Worm (Caenorhabditis elegans): ENCODE measurements around the gene H40L08.8.

The H40L08.8 gene

DNA sequence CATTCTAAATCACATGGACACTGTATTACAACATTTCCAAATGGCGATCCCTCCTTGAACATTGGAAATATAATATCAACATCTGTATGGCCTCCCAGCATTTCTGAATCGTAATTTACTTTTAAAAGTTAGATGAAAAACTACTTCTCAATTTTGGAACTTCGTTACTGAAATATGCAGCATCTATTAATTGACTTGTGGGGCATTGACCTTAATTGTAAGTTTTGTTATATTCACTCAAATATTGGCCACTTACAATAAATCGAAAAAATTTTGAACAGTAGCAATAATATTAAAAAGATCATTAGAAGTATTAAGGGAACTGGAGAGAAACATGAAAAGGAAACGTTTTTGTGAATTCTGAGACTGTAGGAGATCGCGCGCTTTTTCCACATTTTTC lies 8.2 kb downstream of the H40L08.8 start, which contains the start of gene mam-6:
Gene mam-6 (minus strand): TSS at position 101 of the 400 bp plus-strand sequence.
- TF ChIP-seq nhr-12 (tag; optimal IDR thresholded peaks at IDR 0.05), result no peak
- no peak for TF ChIP-seq gmeb-1 (tag; optimal IDR thresholded peaks at IDR 0.05)
- no peak for TF ChIP-seq peb-1 (tag; optimal IDR thresholded peaks at IDR 0.05)
- TF ChIP-seq sma-9 (GFP tag; optimal IDR thresholded peaks at IDR 0.05), result no peak
- no peak for TF ChIP-seq sma-9 (tag; optimal IDR thresholded peaks at IDR 0.05)
- no peak for TF ChIP-seq ztf-4 (tag; optimal IDR thresholded peaks at IDR 0.05)
- no peak for TF ChIP-seq egl-27 (tag; optimal IDR thresholded peaks at IDR 0.05)
- no peak for TF ChIP-seq skn-1 (tag; optimal IDR thresholded peaks at IDR 0.05)
- no peak for TF ChIP-seq nhr-11 (tag; optimal IDR thresholded peaks at IDR 0.05)
- TF ChIP-seq mbf-1 (tag; optimal IDR thresholded peaks at IDR 0.05), result no peak
- no peak for TF ChIP-seq nhr-25 (tag; optimal IDR thresholded peaks at IDR 0.05)
- TF ChIP-seq lin-11 (tag; optimal IDR thresholded peaks at IDR 0.05), result no peak

DNA sequence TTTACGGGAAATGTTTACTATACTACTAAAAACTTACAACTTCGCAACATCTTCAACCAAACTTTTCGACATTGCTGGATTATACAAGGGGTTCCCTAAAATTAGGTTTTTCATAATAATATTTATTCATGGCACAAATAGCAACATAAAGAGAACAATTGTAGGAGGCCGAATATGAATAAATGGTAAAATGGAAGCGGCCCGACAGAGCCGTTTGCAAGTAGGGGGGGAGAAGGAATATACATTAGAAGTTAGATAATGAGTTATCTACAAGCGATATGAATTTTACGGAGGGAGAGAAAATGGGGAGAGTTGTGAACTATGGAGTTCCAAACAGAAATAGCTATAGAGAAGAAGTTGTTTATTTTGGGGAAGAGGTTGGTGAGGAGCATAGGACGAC lies 17.1 kb downstream of the H40L08.8 start, which contains the start of gene fbxa-96:
Gene fbxa-96 (minus strand): TSS at position 101 of the 400 bp plus-strand sequence.
- TF ChIP-seq sem-4 (tag; optimal IDR thresholded peaks at IDR 0.05) (no peak), snpc-4 (tag; optimal IDR thresholded peaks at IDR 0.05) (no peak), blmp-1 (tag; optimal IDR thresholded peaks at IDR 0.05; ENCODE audit: insufficient read depth) (no peak), nhr-12 (tag; optimal IDR thresholded peaks at IDR 0.05) (no peak), gmeb-1 (tag; optimal IDR thresholded peaks at IDR 0.05) (no peak), nhr-6 (tag; optimal IDR thresholded peaks at IDR 0.05) (no peak), peb-1 (tag; optimal IDR thresholded peaks at IDR 0.05) (no peak), fos-1 (tag; optimal IDR thresholded peaks at IDR 0.05) (no peak), skn-1 (tag; optimal IDR thresholded peaks at IDR 0.05) (no peak), nhr-10 (tag; optimal IDR thresholded peaks at IDR 0.05) (no peak), mbf-1 (tag; optimal IDR thresholded peaks at IDR 0.05) (no peak), ztf-11 (tag; optimal IDR thresholded peaks at IDR 0.05) (no peak), egl-27 (tag; optimal IDR thresholded peaks at IDR 0.05) (no peak), lin-39 (tag; optimal IDR thresholded peaks at IDR 0.05) (no peak), F13H6.1 (tag; optimal IDR thresholded peaks at IDR 0.05) (no peak)

ce11 chrX:15057900-15058299 lies 19.5 kb downstream of the H40L08.8 start:
- TF ChIP-seq lin-13 (GFP tag; optimal IDR thresholded peaks at IDR 0.05), result no peak
- no peak for TF ChIP-seq ama-1 (optimal IDR thresholded peaks at IDR 0.05)
- TF ChIP-seq nhr-77 (tag; optimal IDR thresholded peaks at IDR 0.05), result no peak
- TF ChIP-seq C34F6.9 (tag; optimal IDR thresholded peaks at IDR 0.05), result no peak
- no peak for TF ChIP-seq mdl-1 (tag; optimal IDR thresholded peaks at IDR 0.05)
- no peak for TF ChIP-seq nhr-12 (tag; optimal IDR thresholded peaks at IDR 0.05)
- no peak for TF ChIP-seq sem-4 (tag; optimal IDR thresholded peaks at IDR 0.05)
- TF ChIP-seq F13H6.1 (tag; optimal IDR thresholded peaks at IDR 0.05), result no peak
- no peak for TF ChIP-seq nhr-6 (tag; optimal IDR thresholded peaks at IDR 0.05)

- TF ChIP-seq unc-39 (tag; optimal IDR thresholded peaks at IDR 0.05) (no peak), gmeb-1 (tag; optimal IDR thresholded peaks at IDR 0.05) (no peak)
Observed at ce11 chrX:15056737-15057136, 20.7 kb downstream of the H40L08.8 start, which contains the start of gene H03G16.5. Gene H03G16.5 (minus strand): TSS chrX:15056837.

- TF ChIP-seq peb-1 (tag; optimal IDR thresholded peaks at IDR 0.05) (no peak), aly-2 (tag; optimal IDR thresholded peaks at IDR 0.05) (no peak), sma-9 (GFP tag; optimal IDR thresholded peaks at IDR 0.05) (no peak), sma-9 (tag; optimal IDR thresholded peaks at IDR 0.05) (no peak), nhr-10 (tag; optimal IDR thresholded peaks at IDR 0.05) (no peak), ama-1 (optimal IDR thresholded peaks at IDR 0.05) (no peak), R02D3.7 (tag; optimal IDR thresholded peaks at IDR 0.05) (no peak), ztf-1 (GFP tag; conservative IDR thresholded peaks at IDR 0.05) (no peak), nhr-12 (tag; optimal IDR thresholded peaks at IDR 0.05) (no peak), ZK546.5 (tag; optimal IDR thresholded peaks at IDR 0.05) (no peak), lsy-2 (tag; optimal IDR thresholded peaks at IDR 0.05) (no peak), C34F6.9 (tag; optimal IDR thresholded peaks at IDR 0.05) (no peak), sem-4 (tag; optimal IDR thresholded peaks at IDR 0.05) (no peak), nhr-129 (tag; optimal IDR thresholded peaks at IDR 0.05) (no peak), gmeb-1 (tag; optimal IDR thresholded peaks at IDR 0.05) (no peak), elt-1 (tag; optimal IDR thresholded peaks at IDR 0.05) (no peak), nhr-237 (tag; optimal IDR thresholded peaks at IDR 0.05) (no peak)
Observed at ce11 chrX:15055914-15056313, 21.5 kb downstream of the H40L08.8 start, which contains the start of gene H03G16.7. Gene H03G16.7 (minus strand): TSS chrX:15056014.
